Fruit fly (Drosophila melanogaster) whole organism, pupa: ENCODE results near the gene CG12715.

Experiments used
- CG10348 ChIP-seq: fragments of 200-800 bp; sonication (Bioruptor generic); IDR thresholded peaks from 2 replicates; pipeline ENCODE4 v1.3.6; 2022; ENCODE audit warnings: missing biosample characterization, missing genetic modification characterization
- CG12605 ChIP-seq: fragments of 200-800 bp; sonication (Bioruptor generic); IDR thresholded peaks from 2 replicates; pipeline ENCODE4 v1.3.6; 2022; ENCODE audit warnings: missing biosample characterization, missing genetic modification characterization
- Ets98B ChIP-seq: fragments of 200-800 bp; sonication (Bioruptor generic); IDR thresholded peaks from 2 replicates; pipeline ENCODE4 v1.3.6; 2022; ENCODE audit warnings: missing biosample characterization, missing genetic modification characterization

dm6 chrX:13089375-13089774 is 34.2 kb upstream of the CG12715 start:
- no peak for TF ChIP-seq Ets98B (GFP tag; lab: Robert Waterston, UW)
- TF ChIP-seq CG10348 (GFP tag; lab: Robert Waterston, UW), result no peak
- no peak for TF ChIP-seq CG12605 (GFP tag; lab: Robert Waterston, UW)
